Worm (Caenorhabditis elegans) whole organism, L4/young adult: ENCODE results near the gene cest-26.

Experiments
- W03F9.2 ChIP-seq: fragments of 150-350 bp; optimal IDR thresholded peaks from 2 replicates; lab custom pipeline; 2014; ENCODE audit warnings: missing biosample characterization, missing genetic modification characterization
- dao-5 ChIP-seq: sonication (generic microtip); optimal IDR thresholded peaks from 2 replicates; lab custom pipeline; 2016; ENCODE audit warnings: missing genotype, missing genetic modification characterization, moderate library complexity, missing compliant biosample characterization
- him-1 ChIP-seq: sonication (generic microtip); optimal IDR thresholded peaks from 2 replicates; lab custom pipeline; 2016; ENCODE audit warnings: missing genotype, missing genetic modification reagents, missing genetic modification characterization, missing compliant biosample characterization

Gene cest-26

DNA sequence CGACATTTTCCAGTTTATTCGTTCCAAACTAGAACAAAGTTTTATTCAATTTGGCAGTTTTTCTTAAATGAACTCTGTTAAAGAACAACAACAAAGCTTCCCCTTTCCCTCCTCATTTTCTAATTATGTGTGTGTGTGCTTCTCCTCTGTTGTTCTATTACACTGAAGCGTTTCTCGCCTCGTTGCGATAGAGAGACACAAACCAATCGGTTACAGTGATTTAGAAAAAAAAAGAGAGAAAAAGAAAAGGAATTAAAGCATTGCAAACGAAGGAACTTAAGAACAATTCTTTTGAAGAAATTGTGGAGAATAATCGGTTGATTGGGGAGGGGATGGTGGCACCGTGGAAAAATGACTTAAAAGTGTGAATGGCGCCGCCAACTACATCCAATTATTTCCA is at the start of gene cest-26:
Gene cest-26 (minus strand): TSS at position 101 of the 400 bp plus-strand sequence.
- TF ChIP-seq dao-5 (tag; lab: Kevin White, UChicago), result no peak
- no peak for TF ChIP-seq W03F9.2 (tag; lab: Kevin White, UChicago)
- TF ChIP-seq him-1 (tag; lab: Kevin White, UChicago), result no peak

DNA sequence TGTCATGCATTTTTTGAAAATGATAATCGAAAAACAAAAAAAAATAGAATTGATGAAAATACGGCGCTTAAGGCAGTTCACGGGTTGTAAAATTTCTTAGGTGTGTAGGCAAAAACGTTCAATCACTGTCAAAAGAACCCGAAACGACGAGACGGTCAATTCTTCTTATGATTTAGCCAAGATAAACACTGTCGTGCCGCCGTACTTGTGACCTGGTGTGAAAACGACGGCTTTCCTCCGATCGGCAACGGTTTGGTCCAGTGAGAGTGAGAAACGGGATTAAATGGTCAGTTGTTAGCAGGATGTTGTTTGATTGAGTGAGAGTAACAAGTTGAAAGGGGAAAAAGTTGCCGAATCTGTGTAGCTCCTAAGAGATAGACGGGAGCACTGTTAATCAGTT is 46.6 kb upstream of the cest-26 start:
- TF ChIP-seq dao-5 (tag; lab: Kevin White, UChicago), result no peak
- TF ChIP-seq W03F9.2 (tag; lab: Kevin White, UChicago), result no peak
- TF ChIP-seq him-1 (tag; lab: Kevin White, UChicago), result no peak

DNA sequence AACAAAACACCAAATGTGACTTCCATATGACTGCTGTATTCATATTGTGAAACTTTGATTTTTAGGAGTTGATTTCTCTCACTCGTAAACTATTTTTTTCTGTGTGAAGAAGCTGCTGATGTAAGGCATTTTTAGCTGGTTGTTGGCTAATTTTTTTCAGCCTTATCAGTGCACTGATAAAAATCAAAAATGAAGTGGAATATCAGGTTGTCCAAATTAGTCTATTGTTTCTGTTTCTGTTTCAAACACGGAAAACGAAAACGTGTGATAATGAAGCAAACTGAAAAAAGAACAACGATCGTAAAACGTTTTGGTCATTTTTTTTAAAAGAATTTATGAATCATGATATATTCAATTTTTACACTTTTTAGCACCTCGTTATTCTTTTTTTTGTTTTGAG is 43.3 kb upstream of the cest-26 start:
- TF ChIP-seq W03F9.2 (tag; lab: Kevin White, UChicago) (no peak), him-1 (tag; lab: Kevin White, UChicago) (no peak), dao-5 (tag; lab: Kevin White, UChicago) (no peak)

DNA sequence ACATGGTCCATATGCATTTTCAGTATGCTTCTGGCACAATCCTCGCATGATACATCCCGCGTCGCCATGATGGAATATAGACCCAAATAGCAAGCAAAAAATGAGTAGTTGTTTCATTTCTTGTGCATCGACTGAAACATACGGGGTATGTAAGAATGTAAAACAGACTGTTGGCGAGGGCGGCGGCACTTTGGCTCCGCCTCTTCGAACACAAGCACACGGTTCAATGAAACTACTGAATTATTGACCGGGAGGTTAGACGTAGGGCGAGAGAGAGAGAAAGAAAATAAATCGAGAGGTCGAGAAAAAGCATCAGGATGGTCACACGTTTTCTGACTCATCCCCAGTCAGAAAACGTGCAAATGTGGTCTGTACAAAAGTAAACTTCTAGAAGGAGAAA is 42.5 kb upstream of the cest-26 start:
- TF ChIP-seq dao-5 (tag; lab: Kevin White, UChicago) (no peak), him-1 (tag; lab: Kevin White, UChicago) (no peak), W03F9.2 (tag; lab: Kevin White, UChicago) (no peak)

DNA sequence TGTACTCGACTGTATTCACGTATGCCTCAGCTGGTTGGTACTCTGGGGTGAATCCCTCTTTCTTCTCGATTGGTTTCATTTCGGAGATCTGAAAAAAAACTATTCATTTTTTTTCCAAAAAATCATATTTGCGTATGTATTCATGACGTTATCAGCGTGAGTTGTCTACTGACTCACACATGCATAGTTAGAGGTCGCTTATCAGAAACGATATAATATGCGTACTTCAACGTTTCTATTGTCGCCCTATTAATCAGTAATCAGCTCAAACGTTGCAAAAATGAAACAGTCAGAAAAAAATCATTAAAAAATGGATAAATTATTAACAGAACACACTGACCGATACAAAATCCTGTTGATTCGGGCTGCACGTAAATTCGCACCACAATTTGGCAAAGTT is 41.0 kb upstream of the cest-26 start:
- TF ChIP-seq W03F9.2 (tag; lab: Kevin White, UChicago), result no peak
- TF ChIP-seq dao-5 (tag; lab: Kevin White, UChicago), result no peak
- TF ChIP-seq him-1 (tag; lab: Kevin White, UChicago), result no peak

DNA sequence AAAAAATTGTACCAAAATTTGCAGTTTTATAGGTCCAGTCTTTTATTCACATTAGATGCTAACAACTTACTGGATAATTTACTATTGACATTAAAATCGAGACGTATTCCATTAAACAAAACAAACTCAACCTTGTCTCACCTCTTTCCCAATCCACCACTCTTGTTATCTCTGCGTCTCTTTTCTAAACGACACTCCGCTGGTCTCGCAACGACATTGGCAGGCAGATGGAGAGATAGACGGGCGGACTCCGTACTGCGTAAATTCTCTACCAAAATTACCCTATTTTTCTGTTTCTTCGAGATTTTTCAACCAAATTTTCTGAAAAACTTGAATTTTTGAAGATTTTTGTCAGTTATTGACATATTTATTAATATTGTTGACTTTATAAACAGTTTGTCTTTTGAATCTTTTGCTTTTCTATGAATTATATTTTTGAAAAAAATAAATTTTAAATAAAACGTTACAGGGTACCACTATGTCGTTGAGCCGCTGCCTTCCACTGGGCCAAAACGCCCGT is 31.9 kb upstream of the cest-26 start, which contains the start of gene asb-2:
Gene asb-2 (plus strand): TSS at position 470 of the 520 bp plus-strand sequence.
- TF ChIP-seq dao-5 (tag; lab: Kevin White, UChicago) (no peak), him-1 (tag; lab: Kevin White, UChicago) (peak; percentile 39), W03F9.2 (tag; lab: Kevin White, UChicago) (peak; percentile 82)

DNA sequence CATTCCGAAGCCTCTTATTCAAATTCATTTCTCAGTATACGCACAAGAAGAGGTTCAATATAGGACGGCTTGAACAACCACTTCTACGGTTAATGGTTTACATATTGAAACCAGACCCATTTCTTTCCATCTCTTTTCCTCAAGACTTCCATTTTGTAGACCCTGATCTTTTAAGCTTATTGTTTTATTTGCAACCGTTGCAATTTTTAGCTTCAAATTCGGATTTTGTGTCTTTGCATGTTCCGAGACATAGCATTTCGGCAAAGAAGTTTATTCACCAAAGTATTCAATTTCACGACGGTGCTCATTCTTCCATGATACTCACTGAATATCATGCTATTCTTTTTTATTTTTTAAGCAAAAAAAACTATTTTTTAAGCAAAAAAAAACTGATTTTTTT is 28.8 kb upstream of the cest-26 start, which contains the start of gene nmur-3:
Gene nmur-3 (plus strand): TSS at position 301 of the 400 bp plus-strand sequence.
- TF ChIP-seq W03F9.2 (tag; lab: Kevin White, UChicago) (no peak), him-1 (tag; lab: Kevin White, UChicago) (no peak)

DNA sequence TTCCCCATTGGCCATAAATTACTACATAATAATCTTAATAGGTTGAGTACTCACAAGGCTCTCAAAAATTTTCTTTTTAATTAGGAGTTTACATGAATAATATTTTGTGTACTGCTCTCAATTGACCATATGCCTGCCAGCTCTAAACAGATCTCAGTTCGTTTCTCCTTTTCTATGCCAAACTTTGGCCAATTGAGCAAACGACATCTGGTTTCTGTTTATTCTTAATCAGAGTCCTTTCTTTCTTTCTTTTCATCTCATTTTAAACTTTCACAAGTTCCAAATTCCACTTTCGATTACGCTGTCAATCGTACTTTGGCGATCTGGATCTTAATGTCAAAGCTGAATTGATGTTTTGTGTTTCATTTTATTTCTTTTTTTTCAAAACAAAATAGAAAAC is 26.9 kb upstream of the cest-26 start:
- TF ChIP-seq W03F9.2 (tag; lab: Kevin White, UChicago) (no peak), him-1 (tag; lab: Kevin White, UChicago) (no peak), dao-5 (tag; lab: Kevin White, UChicago) (no peak)

DNA sequence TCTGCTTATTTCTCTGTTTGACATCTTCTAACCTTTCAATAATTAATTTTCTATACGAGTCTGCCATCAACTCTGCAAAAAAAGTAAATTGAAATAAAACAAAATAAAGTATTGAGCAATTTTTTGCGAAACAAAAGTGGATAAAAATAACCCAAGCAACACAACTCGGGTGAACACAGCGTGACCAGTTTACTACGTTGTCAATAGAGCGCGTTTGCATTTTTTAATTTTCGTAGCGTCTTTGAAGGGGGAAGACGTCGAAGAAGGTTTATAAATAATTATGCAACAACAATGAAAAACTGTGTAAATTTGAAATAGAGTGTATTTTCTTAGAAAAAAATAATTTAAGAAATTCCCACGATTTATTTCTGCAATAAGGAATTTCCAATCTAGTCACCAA is 24.9 kb upstream of the cest-26 start, which contains the start of gene atg-16.1:
Gene atg-16.1 (minus strand): TSS at position 76 of the 400 bp plus-strand sequence.
- peak; percentile 35 for TF ChIP-seq W03F9.2 (tag; lab: Kevin White, UChicago)
- TF ChIP-seq him-1 (tag; lab: Kevin White, UChicago), result no peak
- TF ChIP-seq dao-5 (tag; lab: Kevin White, UChicago), result no peak

DNA sequence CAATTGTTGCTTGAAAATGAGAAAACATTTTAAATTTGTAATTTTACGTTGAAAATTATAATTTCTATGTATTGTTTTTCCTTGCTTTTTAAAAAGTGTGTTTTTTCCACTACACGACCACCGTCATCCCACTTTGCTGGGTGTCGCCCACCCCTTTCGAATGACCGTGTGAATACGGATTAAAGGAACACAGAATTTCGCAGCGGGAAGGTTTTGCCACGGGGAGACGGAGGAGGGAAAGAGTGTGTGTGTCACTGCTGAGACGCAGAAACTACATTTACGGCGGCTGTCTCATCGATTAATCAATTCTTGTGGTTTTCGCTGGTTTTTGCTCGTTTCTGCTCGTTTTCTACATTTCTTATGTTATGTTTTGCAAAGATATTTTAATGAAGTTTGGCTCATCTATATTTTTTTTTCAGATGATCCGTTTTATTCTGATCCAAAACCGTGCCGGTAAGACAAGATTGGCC is 20.4 kb upstream of the cest-26 start, which contains the start of gene aps-2:
Gene aps-2 (plus strand): TSS at position 420 of the 470 bp plus-strand sequence.
- no peak for TF ChIP-seq W03F9.2 (tag; lab: Kevin White, UChicago)
- TF ChIP-seq dao-5 (tag; lab: Kevin White, UChicago), result no peak
- TF ChIP-seq him-1 (tag; lab: Kevin White, UChicago), result no peak

DNA sequence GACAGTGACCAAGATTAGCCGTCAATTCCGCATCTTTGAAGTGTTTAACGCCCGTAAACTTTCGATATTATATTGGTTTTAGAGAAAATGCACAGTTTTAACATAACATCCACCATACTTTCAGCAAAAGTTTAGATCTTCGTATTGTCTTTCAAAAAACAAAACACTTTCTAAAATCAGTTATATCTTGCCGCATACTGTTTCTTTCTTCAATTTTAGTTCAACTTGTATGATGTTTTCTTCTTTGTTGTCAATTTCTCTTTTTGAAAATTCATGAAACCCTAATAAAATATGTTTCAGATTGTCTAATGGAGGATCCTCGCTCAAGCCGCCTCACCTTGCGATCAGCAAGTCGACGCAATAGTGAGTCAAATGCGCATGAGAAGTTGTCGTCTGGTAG is 16.4 kb upstream of the cest-26 start, which contains the start of gene F02E8.4:
Gene F02E8.4 (plus strand): TSS at position 301 of the 400 bp plus-strand sequence.
- TF ChIP-seq dao-5 (tag; lab: Kevin White, UChicago), result no peak
- TF ChIP-seq him-1 (tag; lab: Kevin White, UChicago), result no peak
- TF ChIP-seq W03F9.2 (tag; lab: Kevin White, UChicago), result no peak

DNA sequence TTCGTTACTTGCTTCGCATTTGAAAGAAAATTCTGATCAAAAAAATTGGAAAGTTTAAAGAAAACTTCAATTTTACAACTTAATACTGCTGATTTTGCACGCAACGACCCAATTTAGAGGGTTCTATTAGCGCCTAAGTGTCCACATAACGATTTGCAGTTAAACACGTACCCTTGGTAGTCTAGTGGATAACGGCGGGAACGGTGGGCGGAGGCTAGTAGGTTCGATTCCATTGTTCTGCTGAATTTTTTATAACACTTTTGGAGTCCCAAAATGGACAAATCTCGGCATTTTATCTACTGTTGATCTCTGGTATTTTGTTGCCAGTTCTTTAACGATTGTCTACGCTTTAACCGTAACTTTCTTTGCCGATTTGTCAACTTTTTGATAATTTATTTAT is 15.6 kb upstream of the cest-26 start:
- TF ChIP-seq him-1 (tag; lab: Kevin White, UChicago) (no peak), W03F9.2 (tag; lab: Kevin White, UChicago) (no peak), dao-5 (tag; lab: Kevin White, UChicago) (no peak)

DNA sequence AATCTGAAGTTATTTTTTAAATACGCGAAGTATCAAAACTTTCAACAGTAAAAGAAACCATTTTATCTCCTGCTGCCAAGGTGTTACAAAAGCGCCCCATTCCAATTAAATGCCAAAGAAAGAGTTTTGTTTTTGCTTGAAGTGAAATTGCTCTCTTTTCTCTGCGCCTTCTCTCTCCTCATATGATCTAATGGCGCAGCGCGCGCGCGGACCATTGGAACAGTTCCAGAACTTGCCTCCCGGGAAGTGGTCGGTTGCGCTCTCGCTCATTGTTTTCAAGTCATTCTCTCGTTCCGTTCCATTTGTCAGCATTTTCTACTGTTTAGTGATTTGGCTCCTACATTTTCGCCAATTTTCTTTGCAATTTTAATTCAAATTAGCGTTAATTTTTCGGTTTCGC is 14.5 kb upstream of the cest-26 start:
- TF ChIP-seq dao-5 (tag; lab: Kevin White, UChicago), result no peak
- no peak for TF ChIP-seq him-1 (tag; lab: Kevin White, UChicago)
- no peak for TF ChIP-seq W03F9.2 (tag; lab: Kevin White, UChicago)

DNA sequence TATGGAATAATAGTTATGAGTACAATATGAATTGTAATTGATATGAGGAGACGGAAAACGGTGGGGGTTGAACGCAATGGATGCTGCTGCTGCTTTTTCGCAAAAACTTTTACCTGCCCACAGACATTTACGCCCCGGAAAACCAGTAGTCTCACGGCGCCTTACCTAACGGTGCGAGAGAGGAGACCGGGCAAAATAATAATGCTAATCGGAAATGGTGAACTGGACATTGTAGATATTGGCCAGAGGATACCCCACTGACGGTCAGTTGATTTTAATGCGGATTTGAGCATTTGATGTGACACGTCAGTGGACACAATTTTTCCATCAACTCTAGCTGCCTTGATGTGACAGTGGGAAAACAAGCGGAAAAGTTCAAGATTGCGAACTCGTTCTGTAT is 10.8 kb upstream of the cest-26 start, which contains the start of gene mltn-13:
Gene mltn-13 (minus strand): TSS at position 101 of the 400 bp plus-strand sequence.
- TF ChIP-seq dao-5 (tag; lab: Kevin White, UChicago) (no peak), him-1 (tag; lab: Kevin White, UChicago) (no peak)
